Fruit fly (Drosophila melanogaster) Kc167 (cell line): ENCODE results near the gene mtm.

Source experiments
- Myc ChIP-seq: fragments of >200 bp; optimal IDR thresholded peaks from 2 replicates; lab custom pipeline; 2017; ENCODE audit warnings: missing external identifiers
- Sin3A ChIP-seq: fragments of >200 bp; optimal IDR thresholded peaks from 2 replicates; lab custom pipeline; 2018; ENCODE audit warnings: missing external identifiers
- h ChIP-seq: fragments of >200 bp; optimal IDR thresholded peaks from 3 replicates; lab custom pipeline; 2018; ENCODE audit warnings: missing external identifiers
- insv ChIP-seq: fragments of >200 bp; optimal IDR thresholded peaks from 3 replicates; lab custom pipeline; 2018; ENCODE audit warnings: missing external identifiers
- psq ChIP-seq: fragments of >200 bp; optimal IDR thresholded peaks from 2 replicates; lab custom pipeline; 2017; ENCODE audit warnings: missing external identifiers
- ttk ChIP-seq: sonication (Bioruptor generic); optimal IDR thresholded peaks from 2 replicates; lab custom pipeline; 2017; ENCODE audit warnings: missing external identifiers

Gene mtm

DNA sequence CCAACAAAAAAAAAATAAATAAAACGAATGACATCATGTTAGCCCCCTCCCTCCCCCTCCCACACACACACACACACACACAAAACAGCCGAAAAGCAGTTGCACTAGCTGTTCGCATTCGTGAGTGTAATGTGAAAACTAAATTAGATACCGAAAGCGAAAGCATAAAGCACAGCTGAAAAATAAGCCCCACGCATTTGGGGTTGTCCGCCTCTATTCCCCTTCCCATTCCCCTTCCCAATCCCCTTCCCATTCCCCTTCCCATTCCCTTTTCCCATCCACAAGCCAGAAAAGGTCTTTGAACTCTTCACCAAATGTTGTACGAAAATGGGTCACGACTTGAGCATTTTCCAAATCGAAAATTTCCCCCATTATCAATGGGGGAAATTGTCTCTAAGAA, 38.5 kb upstream of the mtm start:
- TF ChIP-seq Myc, result no peak

DNA sequence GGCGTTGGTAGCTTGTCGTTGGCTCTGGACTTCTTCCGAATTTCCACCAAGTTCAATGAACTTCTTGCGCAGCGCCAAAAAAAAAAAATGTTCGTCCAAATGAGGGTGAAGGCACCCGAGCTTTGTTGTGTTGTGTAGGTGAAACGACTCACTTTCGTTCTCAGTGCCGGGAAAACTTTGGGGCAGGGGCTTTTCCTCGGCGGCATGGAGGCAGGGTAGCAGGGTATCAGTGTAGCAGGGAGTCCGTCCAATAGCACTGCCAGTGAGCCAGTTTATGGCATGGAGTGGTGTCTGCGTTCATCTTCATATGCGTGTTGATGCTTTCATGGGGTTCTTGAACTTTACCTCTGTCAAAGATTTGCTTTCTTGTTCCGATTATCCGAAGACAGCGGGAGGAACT, 37.5 kb upstream of the mtm start:
- TF ChIP-seq Sin3A (lab: Kevin White, UChicago) (no peak), psq (lab: Kevin White, UChicago) (no peak)

dm6 chr2L:6073894-6074293, 37.1 kb upstream of the mtm start:
- no peak for TF ChIP-seq psq (lab: Kevin White, UChicago)
- TF ChIP-seq h (lab: Kevin White, UChicago), result no peak
- TF ChIP-seq Myc, result no peak
- no peak for TF ChIP-seq Sin3A (lab: Kevin White, UChicago)
- no peak for TF ChIP-seq ttk
- no peak for TF ChIP-seq insv (lab: Kevin White, UChicago)

DNA sequence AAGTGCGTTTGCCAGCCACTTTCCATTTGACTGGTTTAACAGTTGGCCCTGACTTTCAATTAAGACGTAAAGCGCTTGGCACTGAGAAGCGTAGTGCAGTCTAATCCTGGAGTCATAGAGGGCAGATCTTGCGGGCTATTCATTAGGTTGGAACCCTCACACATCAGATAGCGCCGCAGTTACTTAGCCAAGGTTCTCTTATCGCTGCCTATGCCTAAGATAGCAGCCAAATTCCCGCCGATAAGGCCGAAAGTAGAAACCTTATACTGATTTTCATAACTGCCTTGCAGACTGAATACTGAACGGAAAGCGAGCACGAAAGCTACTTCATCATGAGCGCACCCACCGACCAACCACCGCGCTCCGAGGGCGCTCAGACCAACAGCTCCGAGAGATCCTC, 35.3 kb upstream of the mtm start:
- TF ChIP-seq h (lab: Kevin White, UChicago) (no peak), Sin3A (lab: Kevin White, UChicago) (no peak), ttk (no peak), psq (lab: Kevin White, UChicago) (no peak), insv (lab: Kevin White, UChicago) (no peak)

dm6 chr2L:6070656-6071231, 33.9 kb upstream of the mtm start, which contains the start of the genes CG9154 and Kr-h2:
CG9154 (minus strand) TSS chr2L:6070686.
Kr-h2 (plus strand) TSS chr2L:6070990.
- TF ChIP-seq insv (lab: Kevin White, UChicago) (no peak), ttk (no peak), h (lab: Kevin White, UChicago) (no peak), Sin3A (lab: Kevin White, UChicago) (no peak), psq (lab: Kevin White, UChicago) (no peak)

DNA sequence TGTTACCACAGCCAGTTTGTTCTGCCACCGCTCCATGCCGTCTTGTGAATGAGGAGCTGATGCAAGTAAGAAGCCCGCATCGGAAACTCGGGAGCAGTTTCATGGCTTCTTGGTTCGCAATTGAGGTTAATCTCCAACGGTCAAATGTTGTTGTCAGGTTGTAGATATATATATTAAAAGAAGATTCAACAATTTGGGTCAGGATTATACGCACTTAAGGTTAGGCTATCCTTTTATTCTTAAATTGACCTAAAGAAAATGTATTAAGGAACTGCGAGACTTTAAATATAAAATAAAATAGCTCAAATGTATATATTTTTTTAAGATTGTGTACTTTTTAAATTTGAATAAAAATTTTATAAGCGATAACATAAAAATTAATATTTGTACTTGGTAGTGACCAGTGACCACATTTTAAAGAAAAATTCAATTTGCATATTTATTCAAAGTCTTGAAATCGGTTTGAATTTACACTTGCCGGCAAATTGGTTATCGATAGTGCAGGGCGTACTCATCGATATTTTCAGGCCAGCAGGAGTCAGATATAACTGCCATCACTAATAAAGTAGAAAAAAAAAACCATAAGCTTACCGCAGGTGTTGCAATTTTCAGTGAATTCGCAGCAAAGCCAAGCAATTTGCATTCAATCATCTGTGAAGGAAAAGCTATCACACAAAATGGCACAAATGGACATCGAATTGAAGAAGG, 31.9 kb upstream of the mtm start, which contains the start of the genes CG9150 and Pfdn1:
Gene CG9150 (minus strand): TSS at position 51 of the 708 bp plus-strand sequence.
Gene Pfdn1 (plus strand): TSS at position 536 of the 708 bp plus-strand sequence.
- TF ChIP-seq h (lab: Kevin White, UChicago) (no peak), insv (lab: Kevin White, UChicago) (no peak), Myc (no peak), ttk (no peak), Sin3A (lab: Kevin White, UChicago) (no peak), psq (lab: Kevin White, UChicago) (no peak)

dm6 chr2L:6065823-6066222, 29.0 kb upstream of the mtm start, which contains the start of the genes Fbw5 and CG9147:
Fbw5 (minus strand) TSS chr2L:6065953.
CG9147 (plus strand) TSS chr2L:6065997.
- TF ChIP-seq psq (lab: Kevin White, UChicago), result no peak
- no peak for TF ChIP-seq Sin3A (lab: Kevin White, UChicago)
- TF ChIP-seq insv (lab: Kevin White, UChicago), result no peak
- TF ChIP-seq Myc, result no peak
- no peak for TF ChIP-seq ttk
- no peak for TF ChIP-seq h (lab: Kevin White, UChicago)

dm6 chr2L:6062382-6063082, 25.7 kb upstream of the mtm start, which contains the start of the genes ND-51 and CG13994:
ND-51 (minus strand) TSS chr2L:6062757.
CG13994 (plus strand) TSS chr2L:6062989.
- no peak for TF ChIP-seq h (lab: Kevin White, UChicago)
- TF ChIP-seq Myc, result no peak
- no peak for TF ChIP-seq ttk
- no peak for TF ChIP-seq Sin3A (lab: Kevin White, UChicago)
- no peak for TF ChIP-seq psq (lab: Kevin White, UChicago)
- no peak for TF ChIP-seq insv (lab: Kevin White, UChicago)

- TF ChIP-seq ttk (no peak), h (lab: Kevin White, UChicago) (no peak), Sin3A (lab: Kevin White, UChicago) (no peak), Myc (no peak), psq (lab: Kevin White, UChicago) (no peak)
Observed at dm6 chr2L:6060210-6060609, 23.4 kb upstream of the mtm start, which contains the start of gene CG34180. CG34180 (plus strand) TSS chr2L:6060510.

dm6 chr2L:6053874-6054469, 17.2 kb upstream of the mtm start, which contains the start of gene CG13995:
CG13995 (plus strand) TSS chr2L:6054302.
- TF ChIP-seq ttk, result no peak
- no peak for TF ChIP-seq Myc
- TF ChIP-seq h (lab: Kevin White, UChicago), result no peak
- no peak for TF ChIP-seq Sin3A (lab: Kevin White, UChicago)
- no peak for TF ChIP-seq insv (lab: Kevin White, UChicago)
- no peak for TF ChIP-seq psq (lab: Kevin White, UChicago)

dm6 chr2L:6051212-6051621, 14.4 kb upstream of the mtm start:
- TF ChIP-seq psq (lab: Kevin White, UChicago), result no peak

DNA sequence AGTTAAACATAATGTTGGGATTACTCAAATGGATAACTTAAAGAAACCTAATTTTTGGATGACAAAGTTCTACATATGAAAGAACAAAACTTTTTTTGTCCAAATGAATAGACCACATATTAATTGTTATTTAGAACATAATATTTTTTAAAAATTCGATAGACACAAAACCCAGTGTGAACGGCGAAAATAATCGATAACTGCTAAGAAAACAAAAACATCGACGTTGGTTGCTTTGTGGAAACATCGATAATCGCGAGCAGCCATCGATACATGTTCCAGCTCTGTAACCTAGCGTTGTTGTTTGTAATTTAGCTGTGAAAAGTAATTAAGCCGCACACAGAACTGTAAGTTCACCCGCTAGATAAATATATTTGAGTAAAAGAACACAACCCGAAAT, 13.8 kb upstream of the mtm start, which contains the start of gene CG9135:
Gene CG9135 (plus strand): TSS at position 226 of the 400 bp plus-strand sequence.
- no peak for TF ChIP-seq Sin3A (lab: Kevin White, UChicago)
- no peak for TF ChIP-seq Myc
- TF ChIP-seq ttk, result no peak
- no peak for TF ChIP-seq insv (lab: Kevin White, UChicago)
- TF ChIP-seq psq (lab: Kevin White, UChicago), result no peak
- TF ChIP-seq h (lab: Kevin White, UChicago), result no peak
